Fruit fly (Drosophila melanogaster) whole organism, pupa: ENCODE measurements around the gene CG8369.

Experiments
- CG10348 ChIP-seq: fragments of 200-800 bp; sonication (Bioruptor generic); IDR thresholded peaks from 2 replicates; pipeline ENCODE4 v1.3.6; 2022; ENCODE audit warnings: missing biosample characterization, missing genetic modification characterization
- CG12605 ChIP-seq: fragments of 200-800 bp; sonication (Bioruptor generic); IDR thresholded peaks from 2 replicates; pipeline ENCODE4 v1.3.6; 2022; ENCODE audit warnings: missing biosample characterization, missing genetic modification characterization
- CG13204 ChIP-seq: fragments of 200-800 bp; sonication (Bioruptor generic); optimal IDR thresholded peaks from 2 replicates; lab custom pipeline; 2018; ENCODE audit warnings: missing biosample characterization, mild to moderate bottlenecking, missing genetic modification characterization, moderate library complexity
- CG14655 ChIP-seq: fragments of 200-800 bp; sonication (Bioruptor generic); optimal IDR thresholded peaks from 3 replicates; lab custom pipeline; 2017; ENCODE audit warnings: mild to moderate bottlenecking, missing biosample characterization, missing genetic modification reagents, missing genetic modification characterization
- CG15710 ChIP-seq: fragments of 200-800 bp; sonication (Bioruptor generic); optimal IDR thresholded peaks from 2 replicates; lab custom pipeline; 2018; ENCODE audit warnings: missing biosample characterization, mild to moderate bottlenecking, missing genetic modification characterization, moderate library complexity
- CG17806 ChIP-seq: fragments of 200-800 bp; sonication (Bioruptor generic); optimal IDR thresholded peaks from 2 replicates; lab custom pipeline; 2018; ENCODE audit warnings: missing biosample characterization, mild to moderate bottlenecking, missing genetic modification characterization, moderate library complexity
- CG32121 ChIP-seq: fragments of 200-800 bp; sonication (Bioruptor generic); IDR thresholded peaks from 2 replicates; pipeline ENCODE4 v1.3.6; 2022; ENCODE audit warnings: missing biosample characterization, missing genetic modification characterization
- CG34367 ChIP-seq: fragments of 200-800 bp; sonication (Bioruptor generic); optimal IDR thresholded peaks from 2 replicates; lab custom pipeline; 2018; ENCODE audit warnings: missing biosample characterization, mild to moderate bottlenecking, missing genetic modification characterization
- CG4496 ChIP-seq: fragments of 200-800 bp; sonication (Bioruptor generic); IDR thresholded peaks from 3 replicates; pipeline ENCODE4 v1.3.6; 2022; ENCODE audit warnings: missing biosample characterization, missing genetic modification characterization
- CG8159 ChIP-seq: fragments of 200-800 bp; sonication (Bioruptor generic); optimal IDR thresholded peaks from 3 replicates; lab custom pipeline; 2018; ENCODE audit warnings: missing biosample characterization, mild to moderate bottlenecking, missing genetic modification characterization, moderate library complexity
- CG8301 ChIP-seq: fragments of 200-800 bp; sonication (Bioruptor generic); optimal IDR thresholded peaks from 2 replicates; lab custom pipeline; 2018; ENCODE audit warnings: missing biosample characterization, mild to moderate bottlenecking, missing genetic modification characterization
- CG9948 ChIP-seq: fragments of 200-800 bp; sonication (Bioruptor generic); optimal IDR thresholded peaks from 2 replicates; lab custom pipeline; 2018; ENCODE audit warnings: missing biosample characterization, mild to moderate bottlenecking, missing genetic modification characterization, moderate library complexity
- D1 ChIP-seq: fragments of 200-800 bp; sonication (Bioruptor generic); optimal IDR thresholded peaks from 2 replicates; lab custom pipeline; 2018; ENCODE audit warnings: missing biosample characterization, mild to moderate bottlenecking, missing genetic modification characterization, moderate library complexity
- EcR ChIP-seq: fragments of 200-800 bp; sonication (Bioruptor generic); optimal IDR thresholded peaks from 3 replicates; lab custom pipeline; 2019; ENCODE audit warnings: missing biosample characterization, missing genetic modification characterization, mild to moderate bottlenecking, moderate library complexity, missing genetic modification reagents
- Ets98B ChIP-seq: fragments of 200-800 bp; sonication (Bioruptor generic); IDR thresholded peaks from 2 replicates; pipeline ENCODE4 v1.3.6; 2022; ENCODE audit warnings: missing biosample characterization, missing genetic modification characterization
- Pif1A ChIP-seq: fragments of 200-800 bp; sonication (Bioruptor generic); optimal IDR thresholded peaks from 3 replicates; lab custom pipeline; 2016; ENCODE audit warnings: missing biosample characterization, missing genetic modification characterization
- Pif1B ChIP-seq: fragments of 200-800 bp; sonication (Bioruptor generic); optimal IDR thresholded peaks from 3 replicates; lab custom pipeline; 2016; ENCODE audit warnings: missing biosample characterization, missing genetic modification characterization
- Snoo ChIP-seq: fragments of 200-800 bp; sonication (Bioruptor generic); optimal IDR thresholded peaks from 3 replicates; lab custom pipeline; 2017; ENCODE audit warnings: missing biosample characterization, mild to moderate bottlenecking, missing genetic modification characterization, inconsistent platforms
- fd96Ca ChIP-seq: fragments of 200-800 bp; sonication (Bioruptor generic); IDR thresholded peaks from 3 replicates; pipeline ENCODE4 v1.3.6; 2022; ENCODE audit warnings: missing biosample characterization, missing genetic modification characterization
- gl ChIP-seq: fragments of 200-800 bp; sonication (Bioruptor generic); optimal IDR thresholded peaks from 2 replicates; lab custom pipeline; 2018; ENCODE audit warnings: missing biosample characterization, mild to moderate bottlenecking, missing genetic modification characterization
- rn ChIP-seq: fragments of 200-800 bp; sonication (Bioruptor generic); IDR thresholded peaks from 2 replicates; pipeline ENCODE4 v1.3.6; 2022; ENCODE audit warnings: missing biosample characterization, missing genetic modification characterization

The CG8369 gene

dm6 chr3R:8794384-8794783 lies 27.4 kb upstream of the CG8369 start, which contains the start of gene Ir85a:
Ir85a (plus strand) TSS chr3R:8794684.
- TF ChIP-seq Pif1A (GFP tag; lab: Kevin White, UChicago) = no peak

- no peak for TF ChIP-seq Ets98B (GFP tag; lab: Robert Waterston, UW)
- TF ChIP-seq CG8301 (tag; lab: Kevin White, UChicago) = no peak
- TF ChIP-seq CG9948 (tag; lab: Kevin White, UChicago) = no peak
- TF ChIP-seq CG12605 (GFP tag; lab: Robert Waterston, UW) = no peak
- no peak for TF ChIP-seq EcR
- TF ChIP-seq Pif1B (GFP tag; lab: Kevin White, UChicago) = no peak
- no peak for TF ChIP-seq Pif1A (GFP tag; lab: Kevin White, UChicago)
- no peak for TF ChIP-seq CG8159 (tag; lab: Kevin White, UChicago)
- TF ChIP-seq CG17806 (tag; lab: Kevin White, UChicago) = no peak
- no peak for TF ChIP-seq CG34367 (tag; lab: Kevin White, UChicago)
- TF ChIP-seq CG32121 (GFP tag; lab: Robert Waterston, UW) = no peak
- TF ChIP-seq D1 (tag; lab: Kevin White, UChicago) = no peak
- TF ChIP-seq gl (tag; lab: Kevin White, UChicago) = no peak
- no peak for TF ChIP-seq CG4496 (GFP tag; lab: Robert Waterston, UW)
- no peak for TF ChIP-seq rn (GFP tag; lab: Robert Waterston, UW)
- no peak for TF ChIP-seq CG10348
Measured at dm6 chr3R:8798332-8798731, 23.5 kb upstream of the CG8369 start.

- 0 out of 3 replicates have a peak, but pooled peaks have one; percentile 25 for TF ChIP-seq CG4496 (GFP tag; lab: Robert Waterston, UW)
- 0 out of 2 replicates have a peak, but pooled peaks have one; percentile 22 for TF ChIP-seq CG12605 (GFP tag; lab: Robert Waterston, UW)
- TF ChIP-seq CG10348 = no peak
- TF ChIP-seq, all 21 proteins: peak for 2
Measured at dm6 chr3R:8799866-8800265, 21.9 kb upstream of the CG8369 start.

dm6 chr3R:8801126-8801762 lies 20.6 kb upstream of the CG8369 start, which contains the start of the genes Pif1A, Pif1B and CCT7:
Pif1A (minus strand) TSS chr3R:8801176.
Pif1B (minus strand) TSS chr3R:8801176.
CCT7 (plus strand) TSS chr3R:8801564.
- no peak for TF ChIP-seq CG8301 (tag; lab: Kevin White, UChicago)
- TF ChIP-seq Ets98B (GFP tag; lab: Robert Waterston, UW) = no peak
- no peak for TF ChIP-seq CG8159 (tag; lab: Kevin White, UChicago)
- no peak for TF ChIP-seq gl (tag; lab: Kevin White, UChicago)
- TF ChIP-seq CG34367 (tag; lab: Kevin White, UChicago) = no peak
- TF ChIP-seq Pif1B (GFP tag; lab: Kevin White, UChicago) = no peak
- TF ChIP-seq CG10348 = no peak
- TF ChIP-seq CG4496 (GFP tag; lab: Robert Waterston, UW) = no peak
- TF ChIP-seq EcR = no peak
- no peak for TF ChIP-seq CG17806 (tag; lab: Kevin White, UChicago)
- no peak for TF ChIP-seq CG32121 (GFP tag; lab: Robert Waterston, UW)
- TF ChIP-seq fd96Ca (GFP tag; lab: Robert Waterston, UW) = no peak
- TF ChIP-seq Pif1A (GFP tag; lab: Kevin White, UChicago) = no peak
- TF ChIP-seq CG15710 = no peak
- no peak for TF ChIP-seq rn (GFP tag; lab: Robert Waterston, UW)
- TF ChIP-seq CG9948 (tag; lab: Kevin White, UChicago) = no peak
- TF ChIP-seq D1 (tag; lab: Kevin White, UChicago) = no peak
- TF ChIP-seq, all 21 proteins: peak for 0

dm6 chr3R:8805388-8805852 lies 16.4 kb upstream of the CG8369 start, which contains the start of gene CG9839:
CG9839 (minus strand) TSS chr3R:8805802.
- TF ChIP-seq Snoo (tag; lab: Kevin White, UChicago) (no peak), Ets98B (GFP tag; lab: Robert Waterston, UW) (peak; percentile 16; the same call in 1 of the 2 replicates)

dm6 chr3R:8806104-8806503 lies 15.7 kb upstream of the CG8369 start, which contains the start of gene hng2:
hng2 (plus strand) TSS chr3R:8806322.
- TF ChIP-seq CG4496 (GFP tag; lab: Robert Waterston, UW) (no peak), CG8301 (tag; lab: Kevin White, UChicago) (no peak), Snoo (tag; lab: Kevin White, UChicago) (no peak), CG13204 (GFP tag; lab: Kevin White, UChicago) (no peak), Pif1B (GFP tag; lab: Kevin White, UChicago) (no peak), D1 (tag; lab: Kevin White, UChicago) (no peak), CG14655 (no peak), CG9948 (tag; lab: Kevin White, UChicago) (no peak), EcR (no peak), CG8159 (tag; lab: Kevin White, UChicago) (no peak), fd96Ca (GFP tag; lab: Robert Waterston, UW) (no peak), rn (GFP tag; lab: Robert Waterston, UW) (no peak), CG15710 (no peak), CG32121 (GFP tag; lab: Robert Waterston, UW) (no peak), CG12605 (GFP tag; lab: Robert Waterston, UW) (no peak), CG34367 (tag; lab: Kevin White, UChicago) (no peak)
